Fruit fly (Drosophila melanogaster): ENCODE results near the gene CG44198.

- no peak for TF ChIP-seq h (GFP tag; optimal IDR thresholded peaks at IDR 0.05)
- TF ChIP-seq N (GFP tag; optimal IDR thresholded peaks at IDR 0.05) = no peak
- no peak for TF ChIP-seq Myc (optimal IDR thresholded peaks at IDR 0.05)
- no peak for TF ChIP-seq dsf (GFP tag; optimal IDR thresholded peaks at IDR 0.05; ENCODE audit: borderline replicate concordance)
- no peak for TF ChIP-seq Rel (GFP tag; optimal IDR thresholded peaks at IDR 0.05)
- no peak for TF ChIP-seq Rel (tag; optimal IDR thresholded peaks at IDR 0.05)
- TF ChIP-seq sage (GFP tag; optimal IDR thresholded peaks at IDR 0.05) = no peak
- no peak for TF ChIP-seq Sp1 (GFP tag; optimal IDR thresholded peaks at IDR 0.05)
Observed at dm6 chr2L:13083423-13084079, 35.4 kb downstream of the CG44198 start.
